Worm (Caenorhabditis elegans): ENCODE results near the gene sel-2.

DNA sequence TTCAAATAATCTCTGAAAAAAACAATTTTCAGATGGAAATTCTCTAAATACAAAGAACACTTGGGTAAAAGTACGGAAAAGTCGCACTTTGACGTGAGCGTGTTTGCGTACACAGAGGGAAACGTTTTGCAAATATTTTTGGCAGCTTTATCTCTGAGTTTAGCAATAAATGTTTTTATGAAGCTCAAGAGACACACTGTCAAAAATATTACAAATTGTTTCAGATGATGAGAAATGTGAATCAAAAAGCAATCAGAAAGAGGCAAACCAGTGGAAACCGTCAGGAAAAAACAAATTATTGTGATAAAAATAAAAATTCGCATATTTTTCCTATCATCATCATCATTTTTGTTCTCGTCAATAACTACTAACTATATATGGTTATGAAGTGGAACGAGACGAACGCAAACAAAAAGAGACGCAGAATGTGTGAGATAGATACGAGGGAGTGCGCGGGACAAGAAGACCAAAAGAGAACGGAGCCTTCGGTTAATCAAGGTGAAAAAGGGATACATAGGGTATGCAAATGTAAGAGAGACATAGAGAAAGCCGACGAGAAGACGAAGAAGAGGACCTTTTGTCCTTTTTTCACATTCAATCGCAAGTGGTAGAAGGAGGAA, at the start of gene sel-2:
- TF ChIP-seq unc-39 (tag; optimal IDR thresholded peaks at IDR 0.05) = no peak
- TF ChIP-seq ceh-16 (tag; optimal IDR thresholded peaks at IDR 0.05) = no peak
- TF ChIP-seq mdl-1 (tag; optimal IDR thresholded peaks at IDR 0.05) = no peak
- TF ChIP-seq lin-39 (tag; optimal IDR thresholded peaks at IDR 0.05) = no peak

Measured in whole organism, L2 larva.